Fruit fly (Drosophila melanogaster) whole organism, embryonic: Measurements from ENCODE around the gene Lsp2.

Experiments used
- Abd-B ChIP-seq: fragments of 200-800 bp; sonication (Bioruptor generic); optimal IDR thresholded peaks from 2 replicates; lab custom pipeline; 2018; ENCODE audit warnings: missing biosample characterization, mild to moderate bottlenecking, missing genetic modification characterization, moderate library complexity
- CG12219 ChIP-seq: fragments of 200-800 bp; sonication (Bioruptor generic); optimal IDR thresholded peaks from 3 replicates; lab custom pipeline; 2018; ENCODE audit warnings: missing biosample characterization, mild to moderate bottlenecking, missing genetic modification characterization
- CG12659 ChIP-seq: fragments of 200-800 bp; sonication (Bioruptor generic); optimal IDR thresholded peaks from 3 replicates; lab custom pipeline; 2017; ENCODE audit warnings: mild to moderate bottlenecking, missing biosample characterization, missing genetic modification reagents, missing genetic modification characterization
- CG13424 ChIP-seq: fragments of 200-800 bp; sonication (Bioruptor generic); optimal IDR thresholded peaks from 2 replicates; lab custom pipeline; 2019; ENCODE audit warnings: missing biosample characterization, mild to moderate bottlenecking, missing genetic modification characterization, moderate library complexity
- CG14441 ChIP-seq: fragments of 200-800 bp; sonication (Bioruptor generic); IDR thresholded peaks from 2 replicates; pipeline ENCODE4 v1.3.6; 2022; ENCODE audit warnings: missing biosample characterization, missing genetic modification characterization
- CG14667 ChIP-seq: fragments of 200-800 bp; sonication (Bioruptor generic); IDR thresholded peaks from 2 replicates; pipeline ENCODE4 v1.3.6; 2022; ENCODE audit warnings: missing biosample characterization, missing genetic modification characterization
- CG15479 ChIP-seq: fragments of 200-800 bp; sonication (Bioruptor generic); optimal IDR thresholded peaks from 3 replicates; lab custom pipeline; 2019; ENCODE audit warnings: missing biosample characterization, mild to moderate bottlenecking, missing genetic modification characterization, moderate library complexity
- CG17361 ChIP-seq: fragments of 200-800 bp; sonication (Bioruptor generic); IDR thresholded peaks from 3 replicates; pipeline ENCODE4 v1.3.6; 2022; ENCODE audit warnings: missing biosample characterization, missing genetic modification characterization
- CG2116 ChIP-seq: fragments of 200-800 bp; sonication (Bioruptor generic); optimal IDR thresholded peaks from 3 replicates; lab custom pipeline; 2018; ENCODE audit warnings: missing biosample characterization, mild to moderate bottlenecking, missing genetic modification characterization
- CG34224 ChIP-seq: fragments of 200-800 bp; sonication (Bioruptor generic); IDR thresholded peaks from 3 replicates; pipeline ENCODE4 v1.3.6; 2022; ENCODE audit warnings: missing biosample characterization, missing genetic modification characterization; ENCODE audit not compliant: partially characterized antibody
- CG3847 ChIP-seq: fragments of 200-800 bp; sonication (Bioruptor generic); IDR thresholded peaks from 2 replicates; pipeline ENCODE4 v1.3.6; 2022; ENCODE audit warnings: missing biosample characterization, missing genetic modification characterization
- CG4617 ChIP-seq: fragments of 200-800 bp; sonication (Bioruptor generic); optimal IDR thresholded peaks from 3 replicates; lab custom pipeline; 2016; ENCODE audit warnings: missing biosample characterization, missing genetic modification characterization, borderline replicate concordance
- CG6175 ChIP-seq: fragments of 200-800 bp; sonication (Bioruptor generic); IDR thresholded peaks from 3 replicates; pipeline ENCODE4 v1.3.6; 2022; ENCODE audit warnings: missing biosample characterization, missing genetic modification characterization
- CG7556 ChIP-seq: fragments of 200-800 bp; sonication (Bioruptor generic); optimal IDR thresholded peaks from 2 replicates; lab custom pipeline; 2017; ENCODE audit warnings: missing biosample characterization, mild to moderate bottlenecking, missing genetic modification characterization
- CG7987 ChIP-seq: fragments of 200-800 bp; sonication (Bioruptor generic); optimal IDR thresholded peaks from 2 replicates; lab custom pipeline; 2018; ENCODE audit warnings: missing biosample characterization, mild to moderate bottlenecking, missing genetic modification characterization, moderate library complexity
- CG8281 ChIP-seq: fragments of 200-800 bp; sonication (Bioruptor generic); optimal IDR thresholded peaks from 2 replicates; lab custom pipeline; 2018; ENCODE audit warnings: missing biosample characterization, mild to moderate bottlenecking, missing genetic modification characterization, moderate library complexity
- CG8290 ChIP-seq, 3 experiments: fragments of 200-800 bp; sonication (Bioruptor generic); optimal IDR thresholded peaks; 2 replicates each; lab custom pipeline; 2016 to 2019; ENCODE audit warnings: missing biosample characterization in 3 of 3, missing genetic modification characterization in 3 of 3, mild to moderate bottlenecking in 2 of 3, moderate library complexity in 1 of 3
- CHES-1-like ChIP-seq: fragments of 200-800 bp; sonication (Bioruptor generic); optimal IDR thresholded peaks from 2 replicates; lab custom pipeline; 2016; ENCODE audit warnings: missing biosample characterization, missing genetic modification characterization
- CrebB ChIP-seq: fragments of 200-800 bp; sonication (Bioruptor generic); optimal IDR thresholded peaks from 3 replicates; lab custom pipeline; 2018; ENCODE audit warnings: missing biosample characterization, mild to moderate bottlenecking, missing genetic modification characterization
- Deaf1 ChIP-seq: fragments of 200-800 bp; optimal IDR thresholded peaks from 3 replicates; lab custom pipeline; 2019; ENCODE audit warnings: missing biosample characterization, mild to moderate bottlenecking, missing genetic modification characterization, moderate library complexity
- Dll ChIP-seq: fragments of 200-800 bp; sonication (Bioruptor generic); IDR thresholded peaks from 4 replicates; pipeline ENCODE4 v1.3.6; 2022; ENCODE audit warnings: missing biosample characterization, missing genetic modification characterization; ENCODE audit not compliant: partially characterized antibody
- Dp ChIP-seq: fragments of 200-800 bp; sonication (Bioruptor generic); optimal IDR thresholded peaks from 2 replicates; lab custom pipeline; 2018; ENCODE audit warnings: missing biosample characterization, mild to moderate bottlenecking, missing genetic modification characterization, moderate library complexity
- Drgx ChIP-seq: fragments of 200-800 bp; sonication (Bioruptor generic); IDR thresholded peaks from 2 replicates; pipeline ENCODE4 v1.3.6; 2022; ENCODE audit warnings: missing biosample characterization, missing genetic modification characterization
- Ets97D ChIP-seq: fragments of 200-800 bp; sonication (Bioruptor generic); optimal IDR thresholded peaks from 3 replicates; lab custom pipeline; 2016; ENCODE audit warnings: missing biosample characterization, missing genetic modification characterization
- H15 ChIP-seq: fragments of 200-800 bp; sonication (Bioruptor generic); IDR thresholded peaks from 3 replicates; pipeline ENCODE4 v1.3.6; 2022; ENCODE audit warnings: missing biosample characterization, missing genetic modification characterization
- Hey ChIP-seq: fragments of 200-800 bp; sonication (Bioruptor generic); optimal IDR thresholded peaks from 3 replicates; lab custom pipeline; 2018; ENCODE audit warnings: missing biosample characterization, mild to moderate bottlenecking, missing genetic modification characterization
- HmgZ ChIP-seq: fragments of 200-800 bp; sonication (Bioruptor generic); optimal IDR thresholded peaks from 2 replicates; lab custom pipeline; 2018; ENCODE audit warnings: missing biosample characterization, mild to moderate bottlenecking, missing genetic modification characterization
- Hr3 ChIP-seq: fragments of 200-800 bp; sonication (Bioruptor generic); optimal IDR thresholded peaks from 3 replicates; lab custom pipeline; 2016; ENCODE audit warnings: missing biosample characterization, missing genetic modification characterization
- Lim3 ChIP-seq: fragments of 200-800 bp; sonication (Bioruptor generic); IDR thresholded peaks from 2 replicates; pipeline ENCODE4 v1.3.6; 2022; ENCODE audit warnings: missing biosample characterization, missing genetic modification characterization
- Sin3A ChIP-seq: fragments of >200 bp; optimal IDR thresholded peaks from 2 replicates; lab custom pipeline; 2018
- Tbp ChIP-seq: fragments of >200 bp; optimal IDR thresholded peaks from 2 replicates; lab custom pipeline; 2018; ENCODE audit warnings: missing biosample characterization, missing genetic modification characterization
- al ChIP-seq: fragments of 200-800 bp; sonication (Bioruptor generic); IDR thresholded peaks from 2 replicates; pipeline ENCODE4 v1.3.6; 2022; ENCODE audit warnings: missing biosample characterization, missing genetic modification characterization
- amos ChIP-seq: fragments of 200-800 bp; sonication (Bioruptor generic); IDR thresholded peaks from 2 replicates; pipeline ENCODE4 v1.3.6; 2022; ENCODE audit warnings: missing biosample characterization, missing genetic modification characterization; ENCODE audit not compliant: partially characterized antibody
- ara ChIP-seq: fragments of 200-800 bp; sonication (Bioruptor generic); IDR thresholded peaks from 2 replicates; pipeline ENCODE4 v1.3.6; 2022; ENCODE audit warnings: missing biosample characterization, missing genetic modification characterization
- caup ChIP-seq: fragments of 200-800 bp; sonication (Bioruptor generic); optimal IDR thresholded peaks from 3 replicates; lab custom pipeline; 2017; ENCODE audit warnings: missing biosample characterization, mild to moderate bottlenecking, missing genetic modification characterization, moderate library complexity; ENCODE audit not compliant: severe bottlenecking
- da ChIP-seq: fragments of 200-800 bp; sonication (Bioruptor generic); optimal IDR thresholded peaks from 2 replicates; lab custom pipeline; 2016; ENCODE audit warnings: missing biosample characterization, missing genetic modification characterization
- fd64A ChIP-seq: fragments of 200-800 bp; sonication (Bioruptor generic); optimal IDR thresholded peaks from 3 replicates; lab custom pipeline; 2018; ENCODE audit warnings: missing biosample characterization, mild to moderate bottlenecking, missing genetic modification characterization
- fd96Cb ChIP-seq: fragments of 200-800 bp; sonication (Bioruptor generic); optimal IDR thresholded peaks from 2 replicates; lab custom pipeline; 2018; ENCODE audit warnings: missing biosample characterization, mild to moderate bottlenecking, missing genetic modification characterization, moderate library complexity
- fru ChIP-seq: fragments of >200 bp; optimal IDR thresholded peaks from 2 replicates; lab custom pipeline; 2017
- hth ChIP-seq: fragments of >200 bp; optimal IDR thresholded peaks from 2 replicates; lab custom pipeline; 2017; ENCODE audit warnings: inconsistent platforms
- otp ChIP-seq: fragments of 200-800 bp; sonication (Bioruptor generic); IDR thresholded peaks from 3 replicates; pipeline ENCODE4, ENCODE4 v1.3.6; 2022; ENCODE audit warnings: missing biosample characterization, missing genetic modification characterization
- p53 ChIP-seq: fragments of 200-800 bp; sonication (Bioruptor generic); optimal IDR thresholded peaks from 2 replicates; lab custom pipeline; 2016; ENCODE audit warnings: missing biosample characterization, missing genetic modification characterization
- pb ChIP-seq: fragments of 200-800 bp; sonication (Bioruptor generic); optimal IDR thresholded peaks from 3 replicates; lab custom pipeline; 2016; ENCODE audit warnings: missing biosample characterization, missing genetic modification characterization
- pita ChIP-seq: fragments of 200-800 bp; sonication (Bioruptor generic); optimal IDR thresholded peaks from 2 replicates; lab custom pipeline; 2017; ENCODE audit warnings: missing biosample characterization, mild to moderate bottlenecking, missing genetic modification characterization
- ranshi ChIP-seq: fragments of 200-800 bp; sonication (Bioruptor generic); IDR thresholded peaks from 2 replicates; pipeline ENCODE4 v1.3.6; 2022; ENCODE audit warnings: missing biosample characterization, missing genetic modification characterization
- sc ChIP-seq, 3 experiments: fragments of >200 bp in 2 of 3; fragments of 200-800 bp in 1 of 3; sonication (Bioruptor generic) in 1 of 3; optimal IDR thresholded peaks; 2 replicates in 2 of 3; 3 replicates in 1 of 3; lab custom pipeline; 2017; ENCODE audit warnings: mild to moderate bottlenecking in 1 of 3, missing biosample characterization in 1 of 3, missing genetic modification characterization in 1 of 3, missing genetic modification reagents in 1 of 3
- sqz ChIP-seq: fragments of 200-800 bp; sonication (Bioruptor generic); optimal IDR thresholded peaks from 3 replicates; lab custom pipeline; 2018; ENCODE audit warnings: missing biosample characterization, mild to moderate bottlenecking, missing genetic modification characterization
- vnd ChIP-seq: fragments of 200-800 bp; sonication (Bioruptor generic); IDR thresholded peaks from 3 replicates; pipeline ENCODE4 v1.3.6; 2022; ENCODE audit warnings: missing biosample characterization, missing genetic modification characterization; ENCODE audit not compliant: partially characterized antibody

Gene Lsp2

dm6 chr3L:12111081-12111958 is 17.9 kb upstream of the Lsp2 start (continued):
- peak; percentile 34; the same call in 1 of the 2 replicates for TF ChIP-seq CG14441 (GFP tag; lab: Robert Waterston, UW)
- TF ChIP-seq CG14667 (GFP tag; lab: Robert Waterston, UW) = peak; percentile 58; the same call in 1 of the 2 replicates
- TF ChIP-seq al = peak; percentile 52
- no peak for TF ChIP-seq Tbp (GFP tag; lab: Kevin White, UChicago)
- TF ChIP-seq CG3847 (GFP tag; lab: Robert Waterston, UW) = peak; percentile 30; the same call in 1 of the 2 replicates
- TF ChIP-seq sqz (GFP tag; lab: Kevin White, UChicago) = peak; percentile 59
- peak; percentile 14; the same call in 1 of the 2 replicates for TF ChIP-seq Drgx
- peak; percentile 81 for TF ChIP-seq Hr3 (GFP tag; lab: Kevin White, UChicago)
- no peak for TF ChIP-seq Dp
- no peak for TF ChIP-seq p53 (GFP tag; lab: Kevin White, UChicago)
- no peak for TF ChIP-seq ranshi
- no peak for TF ChIP-seq CG15479
- 0 out of 3 replicates have a peak, but pooled peaks have one; percentile 46 for TF ChIP-seq H15 (GFP tag; lab: Robert Waterston, UW)
- TF ChIP-seq Hey = no peak
- TF ChIP-seq CG7987 (GFP tag; lab: Kevin White, UChicago) = no peak
- peak; percentile 86 for TF ChIP-seq CG12659
- TF ChIP-seq CG34224 (GFP tag; lab: Robert Waterston, UW) = no peak
- no peak for TF ChIP-seq CG4617 (GFP tag; lab: Kevin White, UChicago)
- TF ChIP-seq ara = peak; percentile 27; the same call in 1 of the 2 replicates
- TF ChIP-seq Sin3A (lab: Kevin White, UChicago) = no peak
- TF ChIP-seq CG13424 (tag; lab: Kevin White, UChicago) = peak; percentile 91
- peak; percentile 86 for TF ChIP-seq fd96Cb (tag; lab: Kevin White, UChicago)
- no peak for TF ChIP-seq fru (lab: Kevin White, UChicago)
- TF ChIP-seq Lim3 (GFP tag; lab: Robert Waterston, UW) = no peak
- no peak for TF ChIP-seq pita (GFP tag; lab: Kevin White, UChicago)
- TF ChIP-seq CG8290 (GFP tag; optimal IDR thresholded peaks at IDR 0.05; lab: Kevin White, UChicago) = peak; percentile 48
- no peak for TF ChIP-seq CG8290 (tag; optimal IDR thresholded peaks at IDR 0.05; lab: Kevin White, UChicago)
- no peak for TF ChIP-seq sc (optimal IDR thresholded peaks at IDR 0.05; lab: Kevin White, UChicago)
- peak; percentile 78 for TF ChIP-seq sc (GFP tag; optimal IDR thresholded peaks at IDR 0.05; lab: Kevin White, UChicago)
- no peak for TF ChIP-seq amos (GFP tag; lab: Robert Waterston, UW)
- no peak for TF ChIP-seq hth
- peak; percentile 71 for TF ChIP-seq CG8281
- peak; percentile 98 for TF ChIP-seq CG17361 (GFP tag; lab: Robert Waterston, UW)
- peak; percentile 93 for TF ChIP-seq Abd-B (GFP tag; lab: Kevin White, UChicago)
- peak; percentile 6 for TF ChIP-seq CHES-1-like
- no peak for TF ChIP-seq fd64A (GFP tag; lab: Kevin White, UChicago)
- no peak for TF ChIP-seq otp (GFP tag; lab: Robert Waterston, UW)
- TF ChIP-seq CG6175 = no peak
- peak; percentile 21 for TF ChIP-seq HmgZ (tag; lab: Kevin White, UChicago)
- TF ChIP-seq CG12219 (GFP tag; lab: Kevin White, UChicago) = no peak
- no peak for TF ChIP-seq Ets97D (GFP tag; lab: Kevin White, UChicago)
- TF ChIP-seq Deaf1 = peak; percentile 70
- peak; percentile 65 for TF ChIP-seq caup (GFP tag; lab: Kevin White, UChicago)
- no peak for TF ChIP-seq vnd (GFP tag; lab: Robert Waterston, UW)
- TF ChIP-seq pb (GFP tag; lab: Kevin White, UChicago) = no peak
- no peak for TF ChIP-seq da (GFP tag; lab: Kevin White, UChicago)
- no peak for TF ChIP-seq Dll (GFP tag; lab: Robert Waterston, UW)
- TF ChIP-seq CG7556 (GFP tag; lab: Kevin White, UChicago) = peak; percentile 89
- peak; percentile 45 for TF ChIP-seq CrebB (tag; lab: Kevin White, UChicago)
- TF ChIP-seq CG2116 (GFP tag; lab: Kevin White, UChicago) = peak; percentile 30
